Fruit fly (Drosophila melanogaster): Measurements from ENCODE around the gene Hipk.

The Hipk gene

dm6 chr3L:552950-553349, 10.1 kb downstream of the Hipk start (continued):
- TF ChIP-seq CG14014 (GFP tag; IDR thresholded peaks at IDR 0.05) (peak; percentile 79), Rx (GFP tag; IDR thresholded peaks at IDR 0.05) (peak; percentile 74), disco-r (GFP tag; optimal IDR thresholded peaks at IDR 0.05) (peak; percentile 11), CG3163 (GFP tag; optimal IDR thresholded peaks at IDR 0.05) (peak; percentile 34), CG4730 (GFP tag; IDR thresholded peaks at IDR 0.05) (peak; percentile 60), klu (GFP tag; IDR thresholded peaks at IDR 0.05) (0 out of 2 replicates have a peak, but pooled peaks have one; percentile 25), bbx (GFP tag; IDR thresholded peaks at IDR 0.05; ENCODE audit: partially characterized antibody) (no peak), CG4360 (GFP tag; IDR thresholded peaks at IDR 0.05) (peak; percentile 50; the same call in 1 of the 2 replicates), Ssrp (tag; optimal IDR thresholded peaks at IDR 0.05) (peak; percentile 48), CG2199 (GFP tag; IDR thresholded peaks at IDR 0.05) (0 out of 3 replicates have a peak, but pooled peaks have one; percentile 62), Bdp1 (GFP tag; optimal IDR thresholded peaks at IDR 0.05) (peak; percentile 34), Fer1 (GFP tag; optimal IDR thresholded peaks at IDR 0.05) (peak; percentile 81), CG12104 (GFP tag; optimal IDR thresholded peaks at IDR 0.05) (no peak), dmrt99B (tag; optimal IDR thresholded peaks at IDR 0.05) (peak; percentile 83), D19B (GFP tag; optimal IDR thresholded peaks at IDR 0.05) (no peak), Abd-B (GFP tag; optimal IDR thresholded peaks at IDR 0.05) (peak; percentile 64), unc-4 (GFP tag; IDR thresholded peaks at IDR 0.05; ENCODE audit: partially characterized antibody) (no peak), cato (GFP tag; optimal IDR thresholded peaks at IDR 0.05; ENCODE audit: borderline replicate concordance) (peak; percentile 21), CG10431 (GFP tag; optimal IDR thresholded peaks at IDR 0.05) (no peak), Chrac-16 (GFP tag; optimal IDR thresholded peaks at IDR 0.05) (peak; percentile 65), tap (tag; optimal IDR thresholded peaks at IDR 0.05) (peak; percentile 70), Mad (GFP tag; optimal IDR thresholded peaks at IDR 0.05) (peak; percentile 57), CG1647 (GFP tag; optimal IDR thresholded peaks at IDR 0.05) (peak; percentile 45), sens (GFP tag) (peak; percentile 66), CG10979 (tag; optimal IDR thresholded peaks at IDR 0.05) (peak; percentile 50), CG12071 (GFP tag; optimal IDR thresholded peaks at IDR 0.05) (peak; percentile 83), CG34224 (GFP tag; IDR thresholded peaks at IDR 0.05; ENCODE audit: partially characterized antibody) (no peak), CG3838 (GFP tag; optimal IDR thresholded peaks at IDR 0.05) (no peak), pita (GFP tag; optimal IDR thresholded peaks at IDR 0.05) (no peak), ro (GFP tag; IDR thresholded peaks at IDR 0.05) (no peak), CG1602 (GFP tag; optimal IDR thresholded peaks at IDR 0.05) (no peak), Aef1 (GFP tag; IDR thresholded peaks at IDR 0.05) (peak; percentile 43; the same call in 1 of the 3 replicates), Hsf (GFP tag; optimal IDR thresholded peaks at IDR 0.05) (peak; percentile 55), CG14050 (GFP tag; IDR thresholded peaks at IDR 0.05) (peak; percentile 64; the same call in 2 of the 3 replicates), CG9817 (tag; optimal IDR thresholded peaks at IDR 0.05) (peak; percentile 70), CG11085 (GFP tag; IDR thresholded peaks at IDR 0.05) (0 out of 2 replicates have a peak, but pooled peaks have one; percentile 50), Antp (GFP tag; optimal IDR thresholded peaks at IDR 0.05) (peak; percentile 82), ap (GFP tag; IDR thresholded peaks at IDR 0.05) (peak; percentile 68), Hmx (GFP tag; optimal IDR thresholded peaks at IDR 0.05) (no peak), CTCF (GFP tag; optimal IDR thresholded peaks at IDR 0.05) (peak; percentile 18), repo (GFP tag; optimal IDR thresholded peaks at IDR 0.05) (peak; percentile 53), CG3065 (GFP tag; optimal IDR thresholded peaks at IDR 0.05) (no peak), salm (tag; optimal IDR thresholded peaks at IDR 0.05) (peak; percentile 61), CG5245 (GFP tag; optimal IDR thresholded peaks at IDR 0.05) (peak; percentile 65), zen (tag; optimal IDR thresholded peaks at IDR 0.05) (no peak), ab (GFP tag; optimal IDR thresholded peaks at IDR 0.05) (peak; percentile 37), br (optimal IDR thresholded peaks at IDR 0.05) (no peak), E2f1 (GFP tag; IDR thresholded peaks at IDR 0.05) (peak; percentile 52), CG6254 (GFP tag; optimal IDR thresholded peaks at IDR 0.05) (peak; percentile 38), CG3281 (GFP tag; optimal IDR thresholded peaks at IDR 0.05) (peak; percentile 55), Sry-δ (GFP tag; optimal IDR thresholded peaks at IDR 0.05) (peak; percentile 28), CG13624 (GFP tag; optimal IDR thresholded peaks at IDR 0.05) (peak; percentile 54), sqz (GFP tag; optimal IDR thresholded peaks at IDR 0.05) (no peak)

All from whole organism, embryonic.